Fruit fly (Drosophila melanogaster): ENCODE data around the gene CG44325.

CG44325 gene

dm6 chrX:9041789-9042456, 36.4 kb downstream of the CG44325 start (continued):
- TF ChIP-seq lola (GFP tag; optimal IDR thresholded peaks at IDR 0.05) (peak in 1 of 3 experiments; percentile 79), TFAM (GFP tag; optimal IDR thresholded peaks at IDR 0.05) (no peak), CG14441 (GFP tag; IDR thresholded peaks at IDR 0.05) (no peak), da (GFP tag; optimal IDR thresholded peaks at IDR 0.05) (no peak), Lhr (GFP tag; optimal IDR thresholded peaks at IDR 0.05) (peak; percentile 24), CG15696 (tag; optimal IDR thresholded peaks at IDR 0.05) (peak; percentile 44), Doc2 (GFP tag; IDR thresholded peaks at IDR 0.05) (no peak), CG32772 (GFP tag; IDR thresholded peaks at IDR 0.05) (0 out of 2 replicates have a peak, but pooled peaks have one; percentile 14), H15 (GFP tag; IDR thresholded peaks at IDR 0.05) (no peak), CG11560 (tag; IDR thresholded peaks at IDR 0.05) (no peak), Tbp (GFP tag; optimal IDR thresholded peaks at IDR 0.05) (no peak), Atf3 (GFP tag; optimal IDR thresholded peaks at IDR 0.05) (peak; percentile 20), knrl (GFP tag; IDR thresholded peaks at IDR 0.05; ENCODE audit: partially characterized antibody) (no peak), dpn (GFP tag; optimal IDR thresholded peaks at IDR 0.05) (peak; percentile 28 to 49), shn (GFP tag; optimal IDR thresholded peaks at IDR 0.05) (no peak), Bteb2 (GFP tag; optimal IDR thresholded peaks at IDR 0.05) (no peak), Dip3 (GFP tag; optimal IDR thresholded peaks at IDR 0.05) (no peak), hbn (GFP tag; IDR thresholded peaks at IDR 0.05; ENCODE audit: partially characterized antibody) (no peak), Meics (GFP tag; optimal IDR thresholded peaks at IDR 0.05) (peak; percentile 4), kay (GFP tag; optimal IDR thresholded peaks at IDR 0.05) (no peak), dmrt99B (tag; optimal IDR thresholded peaks at IDR 0.05) (peak; percentile 67), tna (GFP tag; IDR thresholded peaks at IDR 0.05; ENCODE audit: partially characterized antibody) (no peak), maf-S (GFP tag; optimal IDR thresholded peaks at IDR 0.05) (no peak), Opbp (GFP tag; IDR thresholded peaks at IDR 0.05; ENCODE audit: partially characterized antibody) (no peak), tll (GFP tag; optimal IDR thresholded peaks at IDR 0.05) (peak in 1 of 2 experiments; percentile 64), gsb (GFP tag; IDR thresholded peaks at IDR 0.05) (no peak), tin (GFP tag; optimal IDR thresholded peaks at IDR 0.05) (peak; percentile 47), pzg (GFP tag; optimal IDR thresholded peaks at IDR 0.05) (no peak), nom (GFP tag; optimal IDR thresholded peaks at IDR 0.05) (no peak), oc (tag; optimal IDR thresholded peaks at IDR 0.05) (no peak), btn (GFP tag; optimal IDR thresholded peaks at IDR 0.05) (no peak), sim (GFP tag; IDR thresholded peaks at IDR 0.05) (no peak), trh (GFP tag; optimal IDR thresholded peaks at IDR 0.05) (no peak), fd96Cb (tag; optimal IDR thresholded peaks at IDR 0.05) (peak; percentile 49), grau (tag; optimal IDR thresholded peaks at IDR 0.05) (peak; percentile 48), Sox102F (GFP tag; optimal IDR thresholded peaks at IDR 0.05) (peak; percentile 58), jing (GFP tag; optimal IDR thresholded peaks at IDR 0.05) (peak; percentile 9), luna (GFP tag; optimal IDR thresholded peaks at IDR 0.05) (no peak), fu2 (GFP tag; optimal IDR thresholded peaks at IDR 0.05) (no peak), ind (GFP tag; optimal IDR thresholded peaks at IDR 0.05) (peak; percentile 27), MESR4 (GFP tag; optimal IDR thresholded peaks at IDR 0.05) (no peak), BtbVII (GFP tag; optimal IDR thresholded peaks at IDR 0.05) (no peak), ranshi (GFP tag; IDR thresholded peaks at IDR 0.05) (no peak), slbo (GFP tag; IDR thresholded peaks at IDR 0.05) (0 out of 2 replicates have a peak, but pooled peaks have one; percentile 7), insv (GFP tag; optimal IDR thresholded peaks at IDR 0.05) (no peak), crc (GFP tag; optimal IDR thresholded peaks at IDR 0.05) (no peak), CG18476 (GFP tag; optimal IDR thresholded peaks at IDR 0.05) (peak; percentile 42), unpg (GFP tag; optimal IDR thresholded peaks at IDR 0.05) (peak; percentile 8), CG1647 (GFP tag; optimal IDR thresholded peaks at IDR 0.05) (no peak), toy (GFP tag; IDR thresholded peaks at IDR 0.05) (no peak)

All from whole organism, embryonic.